Fruit fly (Drosophila melanogaster) whole organism, wandering third instar larva: ENCODE measurements around the gene CG8031.

Experiments
- CG32264 ChIP-seq: fragments of 200-800 bp; sonication (Bioruptor generic); optimal IDR thresholded peaks from 2 replicates; lab custom pipeline; 2016; ENCODE audit warnings: missing biosample characterization, missing genetic modification characterization
- ey ChIP-seq: fragments of 200-800 bp; sonication (Bioruptor generic); optimal IDR thresholded peaks from 2 replicates; lab custom pipeline; 2016; ENCODE audit warnings: missing biosample characterization, missing genetic modification characterization
- pan ChIP-seq: fragments of >200 bp; optimal IDR thresholded peaks from 2 replicates; lab custom pipeline; 2017

DNA sequence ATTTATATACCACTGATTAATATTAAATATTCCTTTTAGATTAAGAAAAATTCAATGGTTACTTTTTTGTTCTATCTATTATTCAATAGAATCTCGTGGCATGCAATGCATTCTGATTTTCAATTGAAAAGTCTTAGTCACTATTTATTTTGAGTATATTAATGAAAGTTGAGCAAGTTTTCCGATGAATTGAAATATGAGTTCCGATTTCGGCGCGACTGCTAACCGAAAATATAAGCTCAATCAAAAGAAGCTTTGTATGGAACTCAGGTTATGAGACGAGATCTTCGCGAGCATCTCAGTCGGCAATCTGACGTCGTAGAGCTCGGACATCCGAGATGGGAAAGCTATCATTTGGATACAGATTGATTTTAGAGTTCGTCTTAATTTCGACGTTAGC lies 27.0 kb upstream of the CG8031 start, which contains the start of gene CG11668:
- TF ChIP-seq ey (GFP tag; lab: Kevin White, UChicago) (no peak), CG32264 (GFP tag; lab: Kevin White, UChicago) (no peak), pan (no peak)
